Worm (Caenorhabditis elegans) whole organism, midembryonic: Measurements from ENCODE around the gene F32D8.4.

Experiments
- T22C8.4 ChIP-seq: fragments of 200-800 bp; sonication (Bioruptor generic); IDR thresholded peaks from 2 replicates; pipeline ENCODE4 v1.3.6; 2022; ENCODE audit warnings: missing genetic modification characterization, missing compliant biosample characterization
- flt-1 ChIP-seq: fragments of 200-800 bp; sonication (Bioruptor generic); IDR thresholded peaks from 2 replicates; pipeline ENCODE4 v1.3.6; 2022; ENCODE audit warnings: missing genetic modification characterization, missing compliant biosample characterization
- klf-2 ChIP-seq: fragments of 200-800 bp; sonication (Bioruptor generic); conservative IDR thresholded peaks from 2 replicates; pipeline ENCODE4 v1.3.6; 2022; ENCODE audit warnings: missing genetic modification reagents, missing genetic modification characterization, missing compliant biosample characterization
- med-1 ChIP-seq: sonication (generic microtip); optimal IDR thresholded peaks from 2 replicates; lab custom pipeline; 2017; ENCODE audit warnings: missing genetic modification characterization, mild to moderate bottlenecking, missing compliant biosample characterization, antibody characterized with exemption, missing genetic modification reagents; ENCODE audit not compliant: insufficient read depth
- tab-1 ChIP-seq: fragments of 200-800 bp; sonication (Bioruptor generic); IDR thresholded peaks from 2 replicates; pipeline ENCODE4 v1.3.6; 2022; ENCODE audit warnings: missing genetic modification characterization, missing compliant biosample characterization
- ztf-23 ChIP-seq: fragments of 200-800 bp; sonication (Bioruptor generic); IDR thresholded peaks from 2 replicates; pipeline ENCODE4 v1.3.6; 2022; ENCODE audit warnings: missing genetic modification reagents, missing genetic modification characterization, missing compliant biosample characterization
- ztf-29 ChIP-seq: fragments of 200-800 bp; sonication (Bioruptor generic); IDR thresholded peaks from 2 replicates; pipeline ENCODE4 v1.3.6; 2022; ENCODE audit warnings: missing genetic modification reagents, missing genetic modification characterization, missing compliant biosample characterization

ce11 chrV:10936681-10937080 is 43.3 kb upstream of the F32D8.4 start, which contains the start of gene F17C11.12:
- TF ChIP-seq tab-1 (GFP tag; lab: Robert Waterston, UW) (no peak), med-1 (GFP tag; lab: Kevin White, UChicago) (no peak), flt-1 (GFP tag; lab: Robert Waterston, UW) (no peak), klf-2 (GFP tag; lab: Robert Waterston, UW) (no peak), T22C8.4 (GFP tag; lab: Robert Waterston, UW) (no peak), ztf-29 (no peak), ztf-23 (GFP tag; lab: Robert Waterston, UW) (no peak)
